Worm (Caenorhabditis elegans): ENCODE measurements around the gene smf-3.

The smf-3 gene

DNA sequence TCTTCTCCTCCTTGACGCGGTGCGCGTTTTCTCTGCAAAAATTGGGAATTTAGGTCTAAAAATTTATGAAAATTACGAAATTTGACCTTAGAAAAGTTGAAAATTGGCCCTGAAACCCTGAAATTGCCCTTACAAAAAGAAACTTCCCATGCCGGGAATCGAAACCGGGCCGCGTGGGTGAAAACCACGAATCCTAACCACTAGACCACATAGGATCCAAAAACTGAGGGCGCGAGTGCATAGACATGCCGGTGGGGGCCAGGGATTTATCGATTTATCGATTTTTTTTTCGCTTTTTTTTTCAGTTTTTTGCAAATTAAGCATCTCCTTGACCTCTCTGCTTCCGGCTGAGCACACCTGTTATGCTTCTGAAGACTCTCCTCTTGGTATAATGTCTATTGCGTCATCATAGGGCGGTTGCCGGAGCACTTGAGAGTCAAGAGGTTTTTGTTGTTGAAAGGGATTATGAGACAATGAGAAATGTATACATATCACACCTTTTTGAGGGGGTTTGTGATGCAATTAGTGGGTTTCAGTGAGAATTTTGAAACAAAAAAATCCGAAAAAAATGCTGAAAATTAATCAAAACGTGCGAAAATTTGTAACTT, 21.1 kb downstream of the smf-3 start (continued):
- TF ChIP-seq nfyb-1 (GFP tag; IDR thresholded peaks at IDR 0.05) (peak; percentile 91), rcor-1 (GFP tag; IDR thresholded peaks at IDR 0.05) (no peak), Y67H2A.10 (GFP tag; conservative IDR thresholded peaks at IDR 0.05) (peak; percentile 46; the same call in 1 of the 2 replicates), aptf-2 (GFP tag; conservative IDR thresholded peaks at IDR 0.05) (no peak), F37B4.10 (GFP tag; IDR thresholded peaks at IDR 0.05) (no peak), ceh-79 (tag; optimal IDR thresholded peaks at IDR 0.05) (peak; percentile 7), dox-1 (GFP tag; IDR thresholded peaks at IDR 0.05) (peak; percentile 79), F10E7.11 (tag; optimal IDR thresholded peaks at IDR 0.05) (no peak), F22D6.2 (tag; optimal IDR thresholded peaks at IDR 0.05) (no peak), attf-5 (GFP tag; optimal IDR thresholded peaks at IDR 0.05) (peak; percentile 54), snpc-1.1 (tag; optimal IDR thresholded peaks at IDR 0.05; ENCODE audit: insufficient read depth) (no peak), ztf-28 (GFP tag; IDR thresholded peaks at IDR 0.05) (no peak), snpc-1.3 (tag; optimal IDR thresholded peaks at IDR 0.05; ENCODE audit: insufficient read depth) (peak; percentile 19), xnd-1 (tag; optimal IDR thresholded peaks at IDR 0.05) (no peak), ccch-3 (GFP tag; optimal IDR thresholded peaks at IDR 0.05) (no peak), B0336.3 (GFP tag; IDR thresholded peaks at IDR 0.05) (peak; percentile 65), Y53G8AR.9 (GFP tag; conservative IDR thresholded peaks at IDR 0.05) (no peak), C06A6.2 (GFP tag; conservative IDR thresholded peaks at IDR 0.05) (no peak), attf-6 (GFP tag; IDR thresholded peaks at IDR 0.05) (0 out of 2 replicates have a peak, but pooled peaks have one; percentile 33), pha-4 (tag; optimal IDR thresholded peaks at IDR 0.05) (no peak), madf-10 (tag; optimal IDR thresholded peaks at IDR 0.05) (peak; percentile 19), akir-1 (GFP tag; optimal IDR thresholded peaks at IDR 0.05) (no peak), let-607 (tag; optimal IDR thresholded peaks at IDR 0.05) (peak in 1 of 2 experiments; percentile 55), dpl-1 (GFP tag; optimal IDR thresholded peaks at IDR 0.05) (no peak), zim-3 (tag; optimal IDR thresholded peaks at IDR 0.05) (no peak), bed-2 (GFP tag; IDR thresholded peaks at IDR 0.05) (no peak), ztf-25 (GFP tag; IDR thresholded peaks at IDR 0.05) (no peak), tbp1 (GFP tag; optimal IDR thresholded peaks at IDR 0.05) (peak; percentile 97), cebp-1 (GFP tag; IDR thresholded peaks at IDR 0.05) (no peak), cebp-1 (tag; optimal IDR thresholded peaks at IDR 0.05) (peak; percentile 77), Y56A3A.18 (GFP tag; IDR thresholded peaks at IDR 0.05) (no peak), lsl-1 (GFP tag; optimal IDR thresholded peaks at IDR 0.05) (peak; percentile 19), athp-1 (tag; optimal IDR thresholded peaks at IDR 0.05) (peak; percentile 66), lin-35 (GFP tag; optimal IDR thresholded peaks at IDR 0.05) (peak in 1 of 3 experiments; percentile 59), dpff-1 (tag; optimal IDR thresholded peaks at IDR 0.05) (no peak), nhr-80 (tag; optimal IDR thresholded peaks at IDR 0.05) (no peak), egrh-3 (GFP tag; IDR thresholded peaks at IDR 0.05) (no peak), madf-8 (GFP tag; conservative IDR thresholded peaks at IDR 0.05) (no peak), F52B5.7 (tag; optimal IDR thresholded peaks at IDR 0.05) (peak; percentile 48), hmg-1.2 (GFP tag; IDR thresholded peaks at IDR 0.05) (peak; percentile 60), rec-8 (tag; optimal IDR thresholded peaks at IDR 0.05) (no peak), T26A5.8 (tag; optimal IDR thresholded peaks at IDR 0.05) (peak; percentile 62), lir-1 (GFP tag; conservative IDR thresholded peaks at IDR 0.05) (no peak), nfya-2 (GFP tag; IDR thresholded peaks at IDR 0.05) (no peak), ztf-3 (GFP tag; optimal IDR thresholded peaks at IDR 0.05) (no peak), T07F8.4 (tag; optimal IDR thresholded peaks at IDR 0.05) (peak; percentile 17), B0261.1 (tag; optimal IDR thresholded peaks at IDR 0.05) (peak; percentile 88), hlh-26 (GFP tag; conservative IDR thresholded peaks at IDR 0.05) (no peak)
